Worm (Caenorhabditis elegans): Measurements from ENCODE around the gene H14N18.4.

DNA sequence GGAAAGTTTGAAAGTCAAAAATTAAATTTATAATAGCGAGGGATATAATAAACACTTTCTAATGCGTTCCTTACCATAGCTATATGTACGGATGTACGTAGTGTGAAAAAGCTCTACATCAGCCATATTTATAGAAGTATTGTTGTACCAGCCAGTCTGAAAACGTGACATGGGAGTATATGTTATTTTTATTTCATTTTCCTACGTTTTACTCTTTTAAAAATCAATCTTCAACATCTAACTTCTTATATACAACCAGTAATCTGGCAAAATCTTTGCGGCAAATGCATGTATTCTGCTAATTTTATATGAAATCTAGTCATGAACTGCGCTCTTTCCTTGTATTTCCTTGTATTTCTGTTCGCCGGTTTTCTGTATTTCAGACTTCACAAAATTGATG lies 3.5 kb upstream of the H14N18.4 start, which contains the start of gene H14N18.2:
- no peak for TF ChIP-seq pha-4 (tag; optimal IDR thresholded peaks at IDR 0.05)
- no peak for TF ChIP-seq ama-1 (optimal IDR thresholded peaks at IDR 0.05)
- no peak for TF ChIP-seq pag-3 (tag; optimal IDR thresholded peaks at IDR 0.05; ENCODE audit: borderline replicate concordance)
- TF ChIP-seq dve-1 (tag; optimal IDR thresholded peaks at IDR 0.05): no peak
- TF ChIP-seq unc-55 (GFP tag; optimal IDR thresholded peaks at IDR 0.05): no peak
- no peak for TF ChIP-seq odd-2 (tag; optimal IDR thresholded peaks at IDR 0.05)
- TF ChIP-seq nfya-1 (tag; optimal IDR thresholded peaks at IDR 0.05): no peak
- TF ChIP-seq tbx-2 (tag; optimal IDR thresholded peaks at IDR 0.05): no peak
- TF ChIP-seq gmeb-2 (tag; optimal IDR thresholded peaks at IDR 0.05): no peak
- no peak for TF ChIP-seq syd-9 (tag; optimal IDR thresholded peaks at IDR 0.05)

Data from whole organism, late embryonic.